Fruit fly (Drosophila melanogaster) whole organism, embryonic: ENCODE measurements around the gene CG42237.
A peak's percentile ranks its signal among the peaks of the same experiment; 100 is the strongest.

Experiments
- Antp ChIP-seq: fragments of 200-800 bp; sonication (Bioruptor generic); optimal IDR thresholded peaks from 3 replicates; lab custom pipeline; 2016; ENCODE audit warnings: missing biosample characterization, missing genetic modification characterization
- Asciz ChIP-seq: fragments of 200-800 bp; sonication (Bioruptor generic); optimal IDR thresholded peaks from 2 replicates; lab custom pipeline; 2017; ENCODE audit warnings: missing biosample characterization, mild to moderate bottlenecking, missing genetic modification characterization, missing genetic modification reagents
- CG13123 ChIP-seq: fragments of 200-800 bp; sonication (Bioruptor generic); optimal IDR thresholded peaks from 2 replicates; lab custom pipeline; 2016; ENCODE audit warnings: missing biosample characterization, missing genetic modification characterization
- CG13287 ChIP-seq: fragments of 200-800 bp; sonication (Bioruptor generic); IDR thresholded peaks from 2 replicates; pipeline ENCODE4 v1.3.6; 2022; ENCODE audit warnings: missing biosample characterization, missing genetic modification characterization; ENCODE audit not compliant: partially characterized antibody
- CG1529 ChIP-seq: fragments of 200-800 bp; sonication (Bioruptor generic); optimal IDR thresholded peaks from 3 replicates; lab custom pipeline; 2018; ENCODE audit warnings: missing biosample characterization, missing genetic modification characterization
- CG16813 ChIP-seq: fragments of 200-800 bp; sonication (Bioruptor generic); IDR thresholded peaks from 3 replicates; pipeline ENCODE4 v1.3.6; 2022; ENCODE audit warnings: missing biosample characterization, missing genetic modification characterization; ENCODE audit not compliant: partially characterized antibody
- CG16815 ChIP-seq: fragments of 200-800 bp; sonication (Bioruptor generic); optimal IDR thresholded peaks from 3 replicates; lab custom pipeline; 2017; ENCODE audit warnings: missing biosample characterization, mild to moderate bottlenecking, missing genetic modification characterization
- CG16863 ChIP-seq: fragments of 200-800 bp; sonication (Bioruptor generic); optimal IDR thresholded peaks from 3 replicates; lab custom pipeline; 2016; ENCODE audit warnings: missing biosample characterization, missing genetic modification characterization
- CG3065 ChIP-seq: fragments of 200-800 bp; sonication (Bioruptor generic); optimal IDR thresholded peaks from 2 replicates; lab custom pipeline; 2016; ENCODE audit warnings: missing biosample characterization, missing genetic modification characterization
- CG31224 ChIP-seq: fragments of 200-800 bp; sonication (Bioruptor generic); IDR thresholded peaks from 2 replicates; pipeline ENCODE4 v1.3.6; 2022; ENCODE audit warnings: missing biosample characterization, missing genetic modification characterization
- CG31388 ChIP-seq: fragments of 200-800 bp; sonication (Bioruptor generic); optimal IDR thresholded peaks from 2 replicates; lab custom pipeline; 2016; ENCODE audit warnings: missing biosample characterization, missing genetic modification characterization
- CG33213 ChIP-seq: fragments of 200-800 bp; sonication (Bioruptor generic); optimal IDR thresholded peaks from 3 replicates; lab custom pipeline; 2016; ENCODE audit warnings: missing biosample characterization, missing genetic modification characterization
- CG34376 ChIP-seq: fragments of 200-800 bp; sonication (Bioruptor generic); optimal IDR thresholded peaks from 2 replicates; lab custom pipeline; 2018; ENCODE audit warnings: missing biosample characterization, mild to moderate bottlenecking, missing genetic modification characterization
- CG34422 ChIP-seq: fragments of 200-800 bp; sonication (Bioruptor generic); IDR thresholded peaks from 3 replicates; pipeline ENCODE4 v1.3.6; 2022; ENCODE audit warnings: missing biosample characterization, missing genetic modification characterization
- CG6272 ChIP-seq: fragments of 200-800 bp; sonication (Bioruptor generic); IDR thresholded peaks from 2 replicates; pipeline ENCODE4 v1.3.6; 2022; ENCODE audit warnings: missing biosample characterization, missing genetic modification characterization
- CG7745 ChIP-seq: fragments of 200-800 bp; sonication (Bioruptor generic); optimal IDR thresholded peaks from 2 replicates; lab custom pipeline; 2018; ENCODE audit warnings: missing biosample characterization, mild to moderate bottlenecking, missing genetic modification characterization, moderate library complexity
- CG8281 ChIP-seq: fragments of 200-800 bp; sonication (Bioruptor generic); optimal IDR thresholded peaks from 2 replicates; lab custom pipeline; 2018; ENCODE audit warnings: missing biosample characterization, mild to moderate bottlenecking, missing genetic modification characterization, moderate library complexity
- CG9727 ChIP-seq: fragments of 200-800 bp; sonication (Bioruptor generic); optimal IDR thresholded peaks from 3 replicates; lab custom pipeline; 2017; ENCODE audit warnings: missing biosample characterization, mild to moderate bottlenecking, missing genetic modification characterization
- Doc2 ChIP-seq: fragments of 200-800 bp; sonication (Bioruptor generic); IDR thresholded peaks from 2 replicates; pipeline ENCODE4 v1.3.6; 2022; ENCODE audit warnings: missing biosample characterization, missing genetic modification characterization
- Eip74EF ChIP-seq, 2 experiments: fragments of 200-800 bp in 1 of 2; fragments of >200 bp in 1 of 2; sonication (Bioruptor generic) in 1 of 2; optimal IDR thresholded peaks; 2 replicates each; lab custom pipeline; 2017 to 2019; ENCODE audit warnings: missing biosample characterization in 2 of 2, missing genetic modification characterization in 2 of 2, mild to moderate bottlenecking in 1 of 2, moderate library complexity in 1 of 2
- GATAe ChIP-seq: fragments of 200-800 bp; sonication (Bioruptor generic); conservative IDR thresholded peaks from 2 replicates; pipeline ENCODE4 v1.3.6; 2022; ENCODE audit warnings: missing biosample characterization, missing genetic modification characterization
- HHEX ChIP-seq: fragments of 200-800 bp; sonication (Bioruptor generic); optimal IDR thresholded peaks from 3 replicates; lab custom pipeline; 2017; ENCODE audit warnings: missing biosample characterization, mild to moderate bottlenecking, missing genetic modification characterization, missing genetic modification reagents
- HLH3B ChIP-seq: fragments of 200-800 bp; sonication (Bioruptor generic); IDR thresholded peaks from 2 replicates; pipeline ENCODE4 v1.3.6; 2022; ENCODE audit warnings: missing biosample characterization, missing genetic modification characterization
- Hmr ChIP-seq: fragments of 200-800 bp; sonication (Bioruptor generic); optimal IDR thresholded peaks from 3 replicates; lab custom pipeline; 2017; ENCODE audit warnings: mild to moderate bottlenecking, missing biosample characterization, missing genetic modification reagents, missing genetic modification characterization
- Lpt ChIP-seq: fragments of >200 bp; optimal IDR thresholded peaks from 2 replicates; lab custom pipeline; 2018; ENCODE audit warnings: missing biosample characterization, missing genetic modification characterization
- Mrtf ChIP-seq: fragments of 200-800 bp; sonication (Bioruptor generic); IDR thresholded peaks from 3 replicates; pipeline ENCODE4 v1.3.6; 2022; ENCODE audit warnings: missing biosample characterization, missing genetic modification characterization
- Sry-β ChIP-seq: fragments of 200-800 bp; sonication (Bioruptor generic); optimal IDR thresholded peaks from 2 replicates; lab custom pipeline; 2018; ENCODE audit warnings: missing biosample characterization, mild to moderate bottlenecking, missing genetic modification characterization, moderate library complexity
- Xbp1 ChIP-seq: fragments of 200-800 bp; sonication (Bioruptor generic); optimal IDR thresholded peaks from 3 replicates; lab custom pipeline; 2016; ENCODE audit warnings: missing biosample characterization, mild to moderate bottlenecking, missing genetic modification characterization
- ap ChIP-seq: fragments of 200-800 bp; sonication (Bioruptor generic); IDR thresholded peaks from 2 replicates; pipeline ENCODE4 v1.3.6; 2022; ENCODE audit warnings: missing biosample characterization, missing genetic modification characterization
- ash1 ChIP-seq: fragments of 200-800 bp; sonication (Bioruptor generic); optimal IDR thresholded peaks from 2 replicates; lab custom pipeline; 2018; ENCODE audit warnings: missing biosample characterization, mild to moderate bottlenecking, missing genetic modification characterization
- dm ChIP-seq: fragments of 200-800 bp; sonication (Bioruptor generic); optimal IDR thresholded peaks from 3 replicates; lab custom pipeline; 2016; ENCODE audit warnings: missing biosample characterization, missing genetic modification characterization
- fu2 ChIP-seq: fragments of 200-800 bp; sonication (Bioruptor generic); optimal IDR thresholded peaks from 2 replicates; lab custom pipeline; 2016; ENCODE audit warnings: missing biosample characterization, missing genetic modification characterization
- gro ChIP-seq: fragments of 200-800 bp; sonication (Bioruptor generic); optimal IDR thresholded peaks from 2 replicates; lab custom pipeline; 2016; ENCODE audit warnings: missing biosample characterization, missing genetic modification characterization
- hb ChIP-seq: fragments of 200-800 bp; sonication (Bioruptor generic); IDR thresholded peaks from 3 replicates; pipeline ENCODE4 v1.3.6; 2022; ENCODE audit warnings: missing biosample characterization, missing genetic modification characterization; ENCODE audit not compliant: partially characterized antibody
- her ChIP-seq: fragments of 200-800 bp; sonication (Bioruptor generic); optimal IDR thresholded peaks from 2 replicates; lab custom pipeline; 2016; ENCODE audit warnings: missing biosample characterization, missing genetic modification characterization
- hkb ChIP-seq, 2 experiments: fragments of 200-800 bp in 1 of 2; fragments of >200 bp in 1 of 2; sonication (Bioruptor generic) in 1 of 2; IDR thresholded peaks in 1 of 2; optimal IDR thresholded peaks in 1 of 2; 2 replicates each; pipeline versions ENCODE4 v1.3.6 to Lab custom; 2017 to 2022; ENCODE audit warnings: missing biosample characterization in 1 of 2, missing genetic modification characterization in 1 of 2
- kay ChIP-seq: fragments of 200-800 bp; sonication (Bioruptor generic); optimal IDR thresholded peaks from 2 replicates; lab custom pipeline; 2016; ENCODE audit warnings: missing biosample characterization, missing genetic modification characterization
- nau ChIP-seq: fragments of 200-800 bp; sonication (Bioruptor generic); optimal IDR thresholded peaks from 3 replicates; lab custom pipeline; 2017; ENCODE audit warnings: missing biosample characterization, mild to moderate bottlenecking, missing genetic modification characterization, missing genetic modification reagents
- pnt ChIP-seq: fragments of 200-800 bp; sonication (Bioruptor generic); optimal IDR thresholded peaks from 3 replicates; lab custom pipeline; 2016; ENCODE audit warnings: missing biosample characterization, missing genetic modification characterization
- pum ChIP-seq: fragments of 200-800 bp; sonication (Bioruptor generic); optimal IDR thresholded peaks from 2 replicates; lab custom pipeline; 2016; ENCODE audit warnings: missing biosample characterization, missing genetic modification characterization
- sc ChIP-seq, 3 experiments: fragments of >200 bp in 2 of 3; fragments of 200-800 bp in 1 of 3; sonication (Bioruptor generic) in 1 of 3; optimal IDR thresholded peaks; 2 replicates in 2 of 3; 3 replicates in 1 of 3; lab custom pipeline; 2017; ENCODE audit warnings: mild to moderate bottlenecking in 1 of 3, missing biosample characterization in 1 of 3, missing genetic modification characterization in 1 of 3, missing genetic modification reagents in 1 of 3
- sens ChIP-seq: fragments of 200-800 bp; sonication (Bioruptor generic); peaks from one replicate; lab custom pipeline; 2016; ENCODE audit warnings: missing biosample characterization, missing genetic modification characterization
- sens-2 ChIP-seq: fragments of 200-800 bp; sonication (Bioruptor generic); IDR thresholded peaks from 2 replicates; pipeline ENCODE4 v1.3.6; 2022; ENCODE audit warnings: missing biosample characterization, missing genetic modification characterization
- sim ChIP-seq: fragments of 200-800 bp; sonication (Bioruptor generic); IDR thresholded peaks from 2 replicates; pipeline ENCODE4 v1.3.6; 2022; ENCODE audit warnings: missing biosample characterization, missing genetic modification characterization
- slou ChIP-seq: fragments of 200-800 bp; sonication (Bioruptor generic); optimal IDR thresholded peaks from 3 replicates; lab custom pipeline; 2016; ENCODE audit warnings: missing biosample characterization, missing genetic modification characterization
- tll ChIP-seq, 2 experiments: fragments of 200-800 bp in 1 of 2; fragments of >200 bp in 1 of 2; sonication (Bioruptor generic) in 1 of 2; optimal IDR thresholded peaks; 2 replicates each; lab custom pipeline; 2017 to 2019; ENCODE audit warnings: missing biosample characterization in 2 of 2, missing genetic modification characterization in 2 of 2, mild to moderate bottlenecking in 1 of 2, moderate library complexity in 1 of 2
- trem ChIP-seq: fragments of 200-800 bp; optimal IDR thresholded peaks from 3 replicates; lab custom pipeline; 2019; ENCODE audit warnings: missing biosample characterization, mild to moderate bottlenecking, missing genetic modification characterization, moderate library complexity
- wdn ChIP-seq: fragments of 200-800 bp; sonication (Bioruptor generic); IDR thresholded peaks from 2 replicates; pipeline ENCODE4 v1.3.6; 2022; ENCODE audit warnings: missing biosample characterization, missing genetic modification characterization
- wor ChIP-seq: fragments of 200-800 bp; sonication (Bioruptor generic); IDR thresholded peaks from 2 replicates; pipeline ENCODE4 v1.3.6; 2022; ENCODE audit warnings: missing biosample characterization, missing genetic modification characterization

CG42237 gene

DNA sequence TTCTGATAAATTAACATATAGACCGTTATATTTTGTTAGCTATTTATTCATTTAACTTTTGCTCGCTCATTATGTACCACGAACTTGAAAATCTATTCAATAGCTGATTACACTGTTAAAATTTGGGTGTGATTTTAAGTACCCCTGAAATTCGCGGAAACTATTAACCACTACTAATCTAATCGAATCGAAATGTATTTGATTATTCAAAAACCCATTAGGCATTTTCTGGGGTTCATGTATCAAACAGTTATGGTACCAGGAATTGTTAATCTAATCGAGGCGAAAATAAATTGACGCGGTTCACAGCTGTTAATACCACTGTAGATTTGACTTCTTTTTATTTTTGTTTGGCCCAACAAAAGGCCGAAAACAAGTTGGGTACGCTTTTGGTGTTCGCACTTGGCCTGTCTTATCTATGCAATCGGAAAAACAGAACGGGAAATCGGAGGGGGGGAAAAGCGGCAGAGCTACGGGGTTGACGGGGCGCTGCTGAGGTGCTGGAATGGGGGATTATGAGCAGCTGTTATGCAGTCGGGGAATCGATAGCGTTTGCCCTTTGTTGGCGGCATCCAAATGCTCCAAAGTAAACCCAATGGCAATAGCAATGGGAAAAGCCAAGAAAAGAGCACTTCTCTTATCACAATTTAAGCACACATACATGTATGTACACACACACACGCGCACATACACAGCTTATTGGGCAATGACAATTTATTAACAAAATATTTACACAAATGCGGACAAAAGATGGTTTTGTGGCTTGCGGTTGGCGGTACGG lies 26.7 kb upstream of the CG42237 start (continued):
- TF ChIP-seq CG13123: no peak
- TF ChIP-seq CG16813: no peak
- TF ChIP-seq Antp (GFP tag; lab: Kevin White, UChicago): no peak
- TF ChIP-seq CG9727 (GFP tag; lab: Kevin White, UChicago): no peak
- TF ChIP-seq Asciz: peak; percentile 15
- TF ChIP-seq CG31224: no peak
- TF ChIP-seq GATAe (GFP tag; lab: Robert Waterston, UW): peak; percentile 36
- no peak for TF ChIP-seq gro (GFP tag; lab: Kevin White, UChicago)
- no peak for TF ChIP-seq her
- TF ChIP-seq CG34422: peak; percentile 47; the same call in 1 of the 3 replicates
- TF ChIP-seq sim (GFP tag; lab: Robert Waterston, UW): no peak
- TF ChIP-seq sc (optimal IDR thresholded peaks at IDR 0.05; lab: Kevin White, UChicago): no peak
- no peak for TF ChIP-seq sc (GFP tag; optimal IDR thresholded peaks at IDR 0.05; lab: Kevin White, UChicago)
- no peak for TF ChIP-seq pnt
- no peak for TF ChIP-seq CG8281
- no peak for TF ChIP-seq nau
- TF ChIP-seq CG34376 (GFP tag; lab: Kevin White, UChicago): peak; percentile 10
- TF ChIP-seq tll (GFP tag; optimal IDR thresholded peaks at IDR 0.05; lab: Kevin White, UChicago): no peak
- no peak for TF ChIP-seq CG6272 (GFP tag; lab: Robert Waterston, UW)
- TF ChIP-seq sens (GFP tag; lab: Kevin White, UChicago): peak; percentile 80
- TF ChIP-seq Xbp1 (GFP tag; lab: Kevin White, UChicago): peak; percentile 33
- TF ChIP-seq kay (GFP tag; lab: Kevin White, UChicago): no peak
- no peak for TF ChIP-seq CG7745 (tag; lab: Kevin White, UChicago)
- no peak for TF ChIP-seq CG1529 (GFP tag; lab: Kevin White, UChicago)
- no peak for TF ChIP-seq CG13287 (GFP tag; lab: Robert Waterston, UW)
- no peak for TF ChIP-seq CG31388
- TF ChIP-seq trem (tag; lab: Kevin White, UChicago): no peak
- 0 out of 2 replicates have a peak, but pooled peaks have one; percentile 4 for TF ChIP-seq HLH3B
- TF ChIP-seq CG33213 (GFP tag; lab: Kevin White, UChicago): no peak
- TF ChIP-seq Mrtf (GFP tag; lab: Robert Waterston, UW): no peak
- no peak for TF ChIP-seq CG16815 (GFP tag; lab: Kevin White, UChicago)
- no peak for TF ChIP-seq ash1 (GFP tag; lab: Kevin White, UChicago)
- TF ChIP-seq Doc2 (GFP tag; lab: Robert Waterston, UW): no peak
- TF ChIP-seq wdn (GFP tag; lab: Robert Waterston, UW): no peak
- no peak for TF ChIP-seq sens-2
- TF ChIP-seq pum (GFP tag; lab: Kevin White, UChicago): no peak
- TF ChIP-seq Sry-β (GFP tag; lab: Kevin White, UChicago): no peak
- peak; percentile 9 for TF ChIP-seq HHEX
- TF ChIP-seq fu2 (GFP tag; lab: Kevin White, UChicago): peak; percentile 8
- TF ChIP-seq Lpt: no peak
- no peak for TF ChIP-seq slou
- TF ChIP-seq CG16863 (GFP tag; lab: Kevin White, UChicago): no peak
- no peak for TF ChIP-seq dm (GFP tag; lab: Kevin White, UChicago)
- TF ChIP-seq wor (GFP tag; lab: Robert Waterston, UW): no peak
- TF ChIP-seq hkb (optimal IDR thresholded peaks at IDR 0.05; lab: Kevin White, UChicago): no peak
- TF ChIP-seq hkb (GFP tag; IDR thresholded peaks at IDR 0.05; lab: Robert Waterston, UW): peak; percentile 21; the same call in 1 of the 2 replicates
- peak; percentile 14 for TF ChIP-seq Hmr (GFP tag; lab: Kevin White, UChicago)
- TF ChIP-seq hb: no peak
- TF ChIP-seq CG3065: no peak
- TF ChIP-seq ap (GFP tag; lab: Robert Waterston, UW): 0 out of 2 replicates have a peak, but pooled peaks have one; percentile 9
- TF ChIP-seq Eip74EF (GFP tag; optimal IDR thresholded peaks at IDR 0.05; lab: Kevin White, UChicago): no peak
